Fruit fly (Drosophila melanogaster): ENCODE measurements around the gene CG14137.

- TF ChIP-seq pad (GFP tag; optimal IDR thresholded peaks at IDR 0.05) (peak; percentile 27), kay (GFP tag; ENCODE audit: borderline replicate concordance) (peak; percentile 96), Crg-1 (GFP tag; optimal IDR thresholded peaks at IDR 0.05) (no peak), CG7045 (GFP tag; optimal IDR thresholded peaks at IDR 0.05) (no peak), Clk (GFP tag; optimal IDR thresholded peaks at IDR 0.05) (no peak), CG14711 (tag; optimal IDR thresholded peaks at IDR 0.05) (peak; percentile 26), CG11617 (GFP tag; optimal IDR thresholded peaks at IDR 0.05) (peak; percentile 64), cic (GFP tag; optimal IDR thresholded peaks at IDR 0.05) (peak; percentile 73), CG5204 (GFP tag; optimal IDR thresholded peaks at IDR 0.05) (no peak), CG1620 (GFP tag; optimal IDR thresholded peaks at IDR 0.05) (no peak), CG33017 (tag; optimal IDR thresholded peaks at IDR 0.05) (peak; percentile 59), CG7101 (tag; optimal IDR thresholded peaks at IDR 0.05) (peak; percentile 57), bab1 (GFP tag; optimal IDR thresholded peaks at IDR 0.05) (peak; percentile 75), Hr96 (GFP tag; optimal IDR thresholded peaks at IDR 0.05) (no peak)
These were observed 23.5 kb upstream of the CG14137 start for dm6 chr3L:11623245-11623883.
